Fruit fly (Drosophila melanogaster) whole organism, embryonic: ENCODE data around the gene Dif.

ENCODE experiments used
- Aef1 ChIP-seq: fragments of 200-800 bp; sonication (Bioruptor generic); IDR thresholded peaks from 3 replicates; pipeline ENCODE4 v1.3.6; 2022; ENCODE audit warnings: missing biosample characterization, missing genetic modification characterization
- B-H2 ChIP-seq: fragments of 200-800 bp; sonication (Bioruptor generic); optimal IDR thresholded peaks from 2 replicates; lab custom pipeline; 2018; ENCODE audit warnings: missing biosample characterization, mild to moderate bottlenecking, missing genetic modification characterization
- CG11085 ChIP-seq: fragments of 200-800 bp; sonication (Bioruptor generic); IDR thresholded peaks from 2 replicates; pipeline ENCODE4 v1.3.6; 2022; ENCODE audit warnings: missing biosample characterization, missing genetic modification characterization
- CG11695 ChIP-seq: fragments of 200-800 bp; sonication (Bioruptor generic); IDR thresholded peaks from 3 replicates; pipeline ENCODE4 v1.3.6; 2022; ENCODE audit warnings: missing biosample characterization, missing genetic modification characterization
- CG12391 ChIP-seq: fragments of 200-800 bp; sonication (Bioruptor generic); optimal IDR thresholded peaks from 3 replicates; lab custom pipeline; 2018; ENCODE audit warnings: missing biosample characterization, mild to moderate bottlenecking, missing genetic modification characterization, moderate library complexity
- CG17361 ChIP-seq: fragments of 200-800 bp; sonication (Bioruptor generic); IDR thresholded peaks from 3 replicates; pipeline ENCODE4 v1.3.6; 2022; ENCODE audit warnings: missing biosample characterization, missing genetic modification characterization
- CG17802 ChIP-seq: fragments of 200-800 bp; sonication (Bioruptor generic); optimal IDR thresholded peaks from 2 replicates; lab custom pipeline; 2018; ENCODE audit warnings: missing biosample characterization, mild to moderate bottlenecking, missing genetic modification characterization, moderate library complexity
- CG32532 ChIP-seq: fragments of 200-800 bp; sonication (Bioruptor generic); IDR thresholded peaks from 2 replicates; pipeline ENCODE4 v1.3.6; 2022; ENCODE audit warnings: missing biosample characterization, missing genetic modification characterization
- CG33557 ChIP-seq: fragments of 200-800 bp; sonication (Bioruptor generic); optimal IDR thresholded peaks from 2 replicates; lab custom pipeline; 2019; ENCODE audit warnings: missing biosample characterization, mild to moderate bottlenecking, missing genetic modification characterization, moderate library complexity
- CG4730 ChIP-seq: fragments of 200-800 bp; sonication (Bioruptor generic); IDR thresholded peaks from 2 replicates; pipeline ENCODE4 v1.3.6; 2022; ENCODE audit warnings: missing biosample characterization, missing genetic modification characterization
- CG4854 ChIP-seq: fragments of 200-800 bp; sonication (Bioruptor generic); optimal IDR thresholded peaks from 2 replicates; lab custom pipeline; 2016; ENCODE audit warnings: missing biosample characterization, missing genetic modification characterization, inconsistent platforms
- CG5245 ChIP-seq: fragments of 200-800 bp; sonication (Bioruptor generic); optimal IDR thresholded peaks from 3 replicates; lab custom pipeline; 2016; ENCODE audit warnings: missing biosample characterization, missing genetic modification characterization
- CG8388 ChIP-seq: fragments of 200-800 bp; sonication (Bioruptor generic); optimal IDR thresholded peaks from 2 replicates; lab custom pipeline; 2019; ENCODE audit warnings: missing biosample characterization, mild to moderate bottlenecking, missing genetic modification characterization, moderate library complexity
- CG9797 ChIP-seq: fragments of 200-800 bp; sonication (Bioruptor generic); optimal IDR thresholded peaks from 3 replicates; lab custom pipeline; 2018; ENCODE audit warnings: missing biosample characterization, mild to moderate bottlenecking, missing genetic modification characterization
- Doc3 ChIP-seq: fragments of 200-800 bp; sonication (Bioruptor generic); IDR thresholded peaks from 3 replicates; pipeline ENCODE4 v1.3.6; 2022; ENCODE audit warnings: missing biosample characterization, missing genetic modification characterization; ENCODE audit not compliant: partially characterized antibody
- HHEX ChIP-seq: fragments of 200-800 bp; sonication (Bioruptor generic); optimal IDR thresholded peaks from 3 replicates; lab custom pipeline; 2017; ENCODE audit warnings: missing biosample characterization, mild to moderate bottlenecking, missing genetic modification characterization, missing genetic modification reagents
- HLH3B ChIP-seq: fragments of 200-800 bp; sonication (Bioruptor generic); IDR thresholded peaks from 2 replicates; pipeline ENCODE4 v1.3.6; 2022; ENCODE audit warnings: missing biosample characterization, missing genetic modification characterization
- Hand ChIP-seq: fragments of 200-800 bp; sonication (Bioruptor generic); optimal IDR thresholded peaks from 2 replicates; lab custom pipeline; 2017; ENCODE audit warnings: mild to moderate bottlenecking, missing biosample characterization, missing genetic modification reagents, missing genetic modification characterization
- Hey ChIP-seq: fragments of 200-800 bp; sonication (Bioruptor generic); optimal IDR thresholded peaks from 3 replicates; lab custom pipeline; 2018; ENCODE audit warnings: missing biosample characterization, mild to moderate bottlenecking, missing genetic modification characterization
- Hr78 ChIP-seq, 2 experiments: fragments of 200-800 bp in 1 of 2; fragments of >200 bp in 1 of 2; sonication (Bioruptor generic) in 1 of 2; optimal IDR thresholded peaks; 2 replicates each; lab custom pipeline; 2017 to 2019; ENCODE audit warnings: missing biosample characterization in 2 of 2, missing genetic modification characterization in 2 of 2, mild to moderate bottlenecking in 1 of 2, moderate library complexity in 1 of 2
- Jarid2 ChIP-seq: fragments of 200-800 bp; sonication (Bioruptor generic); optimal IDR thresholded peaks from 3 replicates; lab custom pipeline; 2017; ENCODE audit warnings: mild to moderate bottlenecking, missing biosample characterization, missing genetic modification reagents, missing genetic modification characterization
- Kr ChIP-seq: fragments of 200-800 bp; sonication (Bioruptor generic); optimal IDR thresholded peaks from 2 replicates; lab custom pipeline; 2017; ENCODE audit warnings: missing biosample characterization, mild to moderate bottlenecking, missing genetic modification characterization
- NFAT ChIP-seq: fragments of 200-800 bp; sonication (Bioruptor generic); IDR thresholded peaks from 2 replicates; pipeline ENCODE4 v1.3.6; 2022; ENCODE audit warnings: missing biosample characterization, missing genetic modification characterization
- Nf-YB ChIP-seq: fragments of 200-800 bp; sonication (Bioruptor generic); optimal IDR thresholded peaks from 3 replicates; lab custom pipeline; 2019; ENCODE audit warnings: missing biosample characterization, mild to moderate bottlenecking, missing genetic modification characterization, moderate library complexity
- Sox100B ChIP-seq: fragments of 200-800 bp; sonication (Bioruptor generic); optimal IDR thresholded peaks from 3 replicates; lab custom pipeline; 2018; ENCODE audit warnings: missing biosample characterization, mild to moderate bottlenecking, missing genetic modification characterization
- cas ChIP-seq: fragments of 200-800 bp; sonication (Bioruptor generic); IDR thresholded peaks from 2 replicates; pipeline ENCODE4 v1.3.6; 2022; ENCODE audit warnings: missing biosample characterization, missing genetic modification characterization
- chn ChIP-seq: fragments of 200-800 bp; sonication (Bioruptor generic); optimal IDR thresholded peaks from 2 replicates; lab custom pipeline; 2016; ENCODE audit warnings: missing biosample characterization, missing genetic modification characterization
- da ChIP-seq: fragments of 200-800 bp; sonication (Bioruptor generic); optimal IDR thresholded peaks from 2 replicates; lab custom pipeline; 2016; ENCODE audit warnings: missing biosample characterization, missing genetic modification characterization
- dan ChIP-seq: fragments of 200-800 bp; sonication (Bioruptor generic); IDR thresholded peaks from 2 replicates; pipeline ENCODE4 v1.3.6; 2022; ENCODE audit warnings: missing biosample characterization, missing genetic modification characterization
- dysf ChIP-seq: fragments of 200-800 bp; sonication (Bioruptor generic); IDR thresholded peaks from 3 replicates; pipeline ENCODE4 v1.3.6; 2022; ENCODE audit warnings: missing biosample characterization, missing genetic modification characterization
- emc ChIP-seq: fragments of 200-800 bp; sonication (Bioruptor generic); optimal IDR thresholded peaks from 2 replicates; lab custom pipeline; 2016; ENCODE audit warnings: missing biosample characterization, missing genetic modification characterization
- fu2 ChIP-seq: fragments of 200-800 bp; sonication (Bioruptor generic); optimal IDR thresholded peaks from 2 replicates; lab custom pipeline; 2016; ENCODE audit warnings: missing biosample characterization, missing genetic modification characterization
- grau ChIP-seq: fragments of 200-800 bp; optimal IDR thresholded peaks from 3 replicates; lab custom pipeline; 2019; ENCODE audit warnings: missing biosample characterization, mild to moderate bottlenecking, missing genetic modification characterization, moderate library complexity
- gt ChIP-seq: fragments of 200-800 bp; sonication (Bioruptor generic); IDR thresholded peaks from 2 replicates; pipeline ENCODE4 v1.3.6; 2022; ENCODE audit warnings: missing biosample characterization, missing genetic modification characterization
- insv ChIP-seq, 2 experiments: fragments of 200-800 bp; sonication (Bioruptor generic); optimal IDR thresholded peaks; 3 replicates each; lab custom pipeline; 2016 to 2018; ENCODE audit warnings: missing biosample characterization in 2 of 2, missing genetic modification characterization in 2 of 2
- klu ChIP-seq: fragments of 200-800 bp; sonication (Bioruptor generic); IDR thresholded peaks from 2 replicates; pipeline ENCODE4 v1.3.6; 2022; ENCODE audit warnings: missing biosample characterization, missing genetic modification characterization
- lilli ChIP-seq: fragments of 200-800 bp; sonication (Bioruptor generic); optimal IDR thresholded peaks from 3 replicates; lab custom pipeline; 2016; ENCODE audit warnings: missing biosample characterization, missing genetic modification characterization
- maf-S ChIP-seq: fragments of 200-800 bp; sonication (Bioruptor generic); optimal IDR thresholded peaks from 2 replicates; lab custom pipeline; 2016; ENCODE audit warnings: missing biosample characterization, missing genetic modification characterization
- nerfin-1 ChIP-seq: fragments of 200-800 bp; sonication (Bioruptor generic); optimal IDR thresholded peaks from 3 replicates; lab custom pipeline; 2019; ENCODE audit warnings: missing biosample characterization, mild to moderate bottlenecking, missing genetic modification characterization, moderate library complexity
- nmo ChIP-seq: fragments of 200-800 bp; sonication (Bioruptor generic); optimal IDR thresholded peaks from 2 replicates; lab custom pipeline; 2018; ENCODE audit warnings: missing biosample characterization, mild to moderate bottlenecking, missing genetic modification characterization, moderate library complexity
- oc ChIP-seq: fragments of 200-800 bp; sonication (Bioruptor generic); optimal IDR thresholded peaks from 2 replicates; lab custom pipeline; 2018; ENCODE audit warnings: missing biosample characterization, mild to moderate bottlenecking, missing genetic modification characterization, moderate library complexity
- org-1 ChIP-seq: fragments of 200-800 bp; sonication (Bioruptor generic); optimal IDR thresholded peaks from 2 replicates; lab custom pipeline; 2017; ENCODE audit warnings: missing biosample characterization, missing genetic modification characterization
- pan ChIP-seq, 4 experiments: fragments of >200 bp in 3 of 4; fragments of 200-800 bp in 1 of 4; sonication (Bioruptor generic) in 1 of 4; optimal IDR thresholded peaks in 3 of 4; IDR thresholded peaks in 1 of 4; 2 replicates each; pipeline versions ENCODE4 v1.3.6 to Lab custom; 2017 to 2022; ENCODE audit warnings: missing biosample characterization in 2 of 4, missing genetic modification characterization in 2 of 4, mixed read lengths in 1 of 4
- pnt ChIP-seq: fragments of 200-800 bp; sonication (Bioruptor generic); optimal IDR thresholded peaks from 3 replicates; lab custom pipeline; 2016; ENCODE audit warnings: missing biosample characterization, missing genetic modification characterization
- schlank ChIP-seq: fragments of 200-800 bp; sonication (Bioruptor generic); optimal IDR thresholded peaks from 2 replicates; lab custom pipeline; 2018; ENCODE audit warnings: missing biosample characterization, mild to moderate bottlenecking, missing genetic modification characterization
- sisA ChIP-seq: fragments of 200-800 bp; sonication (Bioruptor generic); IDR thresholded peaks from 2 replicates; pipeline ENCODE4 v1.3.6; 2022; ENCODE audit warnings: missing biosample characterization, missing genetic modification characterization
- sr ChIP-seq: fragments of 200-800 bp; sonication (Bioruptor generic); IDR thresholded peaks from 3 replicates; pipeline ENCODE4 v1.3.6; 2022; ENCODE audit warnings: missing biosample characterization, missing genetic modification characterization
- tx ChIP-seq: fragments of 200-800 bp; sonication (Bioruptor generic); optimal IDR thresholded peaks from 2 replicates; lab custom pipeline; 2016; ENCODE audit warnings: missing biosample characterization, missing genetic modification characterization

Gene Dif

dm6 chr2L:17465915-17466677 lies 33.1 kb upstream of the Dif start (continued):
- TF ChIP-seq Hr78 (GFP tag; optimal IDR thresholded peaks at IDR 0.05; lab: Kevin White, UChicago) (no peak), Doc3 (GFP tag; lab: Robert Waterston, UW) (no peak), fu2 (GFP tag; lab: Kevin White, UChicago) (peak; percentile 61), NFAT (GFP tag; lab: Robert Waterston, UW) (peak; percentile 28; the same call in 1 of the 2 replicates), chn (GFP tag; lab: Kevin White, UChicago) (peak; percentile 60), da (GFP tag; lab: Kevin White, UChicago) (peak; percentile 94), sr (GFP tag; lab: Robert Waterston, UW) (no peak), Sox100B (GFP tag; lab: Kevin White, UChicago) (peak; percentile 79), Aef1 (peak; percentile 70; the same call in 2 of the 3 replicates), nerfin-1 (tag; lab: Kevin White, UChicago) (peak; percentile 84), CG17361 (GFP tag; lab: Robert Waterston, UW) (no peak; the same call in 1 of the 3 replicates), CG11085 (GFP tag; lab: Robert Waterston, UW) (peak; percentile 51; the same call in 1 of the 2 replicates), emc (GFP tag; lab: Kevin White, UChicago) (peak; percentile 69), maf-S (GFP tag; lab: Kevin White, UChicago) (peak; percentile 56), insv (GFP tag; optimal IDR thresholded peaks at IDR 0.05; lab: Kevin White, UChicago) (no peak), pan (optimal IDR thresholded peaks at IDR 0.05; lab: Kevin White, UChicago) (no peak), pan (GFP tag; optimal IDR thresholded peaks at IDR 0.05 in 1 of 2, IDR thresholded peaks at IDR 0.05 in 1 of 2) (peak in 1 of 2 experiments; percentile 74), CG5245 (peak; percentile 68), Hey (tag; lab: Kevin White, UChicago) (no peak), Nf-YB (GFP tag; lab: Kevin White, UChicago) (no peak), nmo (peak; percentile 91), HLH3B (GFP tag; lab: Robert Waterston, UW) (peak; percentile 87), cas (GFP tag; lab: Robert Waterston, UW) (peak; percentile 52; the same call in 1 of the 2 replicates), dan (GFP tag; lab: Robert Waterston, UW) (no peak; the same call in 1 of the 2 replicates), org-1 (peak; percentile 82), B-H2 (GFP tag; lab: Kevin White, UChicago) (peak; percentile 22), CG33557 (GFP tag; lab: Kevin White, UChicago) (peak; percentile 60), dysf (GFP tag; lab: Robert Waterston, UW) (peak; percentile 85), Jarid2 (GFP tag; lab: Kevin White, UChicago) (peak; percentile 57), tx (peak; percentile 78), CG4854 (GFP tag; lab: Kevin White, UChicago) (peak; percentile 58), HHEX (GFP tag; lab: Kevin White, UChicago) (peak; percentile 70), lilli (GFP tag; lab: Kevin White, UChicago) (peak; percentile 76), pnt (GFP tag; lab: Kevin White, UChicago) (peak; percentile 77), grau (tag; lab: Kevin White, UChicago) (peak; percentile 82), sisA (peak; percentile 80), klu (GFP tag; lab: Robert Waterston, UW) (peak; percentile 52; the same call in 1 of the 2 replicates), oc (tag; lab: Kevin White, UChicago) (peak; percentile 85), CG8388 (GFP tag; lab: Kevin White, UChicago) (peak; percentile 86), Kr (GFP tag; lab: Kevin White, UChicago) (no peak), CG9797 (GFP tag; lab: Kevin White, UChicago) (no peak), CG17802 (tag; lab: Kevin White, UChicago) (peak; percentile 43), gt (GFP tag; lab: Robert Waterston, UW) (0 out of 2 replicates have a peak, but pooled peaks have one; percentile 17), CG11695 (peak; percentile 65), CG32532 (GFP tag; lab: Robert Waterston, UW) (peak; percentile 72), CG12391 (no peak), schlank (tag; lab: Kevin White, UChicago) (no peak), CG4730 (GFP tag; lab: Robert Waterston, UW) (peak; percentile 30; the same call in 1 of the 2 replicates), Hand (GFP tag; lab: Kevin White, UChicago) (peak; percentile 80)
